Worm (Caenorhabditis elegans) whole organism, young adult: ENCODE data around the gene T07D4.2.

ENCODE experiments used
- C17E4.6 ChIP-seq: fragments of 200-800 bp; sonication (Bioruptor generic); IDR thresholded peaks from 2 replicates; pipeline ENCODE4 v1.3.6; 2022; ENCODE audit warnings: missing genetic modification reagents, missing genetic modification characterization, missing compliant biosample characterization
- D2030.7 ChIP-seq: fragments of 200-800 bp; sonication (Bioruptor generic); IDR thresholded peaks from 2 replicates; pipeline ENCODE4 v1.3.6; 2022; ENCODE audit warnings: missing genetic modification reagents, missing genetic modification characterization, missing compliant biosample characterization
- F10E7.11 ChIP-seq: sonication (generic microtip); optimal IDR thresholded peaks from 2 replicates; lab custom pipeline; 2017; ENCODE audit warnings: mild to moderate bottlenecking, missing genetic modification characterization, moderate library complexity, missing compliant biosample characterization
- F52B5.7 ChIP-seq: sonication (generic microtip); optimal IDR thresholded peaks from 2 replicates; lab custom pipeline; 2016; ENCODE audit warnings: mild to moderate bottlenecking, missing genetic modification characterization, missing compliant biosample characterization
- Y53G8AR.9 ChIP-seq: fragments of 200-800 bp; sonication (Bioruptor generic); conservative IDR thresholded peaks from 2 replicates; pipeline ENCODE4 v1.3.6; 2022; ENCODE audit warnings: missing genetic modification reagents, missing genetic modification characterization, missing compliant biosample characterization
- akir-1 ChIP-seq: fragments of 200-800 bp; sonication (Bioruptor generic); optimal IDR thresholded peaks from 2 replicates; lab custom pipeline; 2018; ENCODE audit warnings: mild to moderate bottlenecking, missing genetic modification characterization, moderate library complexity, missing compliant biosample characterization
- attf-3 ChIP-seq: fragments of 200-800 bp; sonication (Bioruptor generic); conservative IDR thresholded peaks from 2 replicates; pipeline ENCODE4 v1.3.6; 2022; ENCODE audit warnings: missing genetic modification reagents, missing genetic modification characterization, missing compliant biosample characterization
- die-1 ChIP-seq: sonication (generic microtip); optimal IDR thresholded peaks from 2 replicates; lab custom pipeline; 2016; ENCODE audit warnings: missing genotype, mild to moderate bottlenecking, missing genetic modification characterization, missing compliant biosample characterization
- mel-28 ChIP-seq: sonication (generic microtip); optimal IDR thresholded peaks from 2 replicates; lab custom pipeline; 2016; ENCODE audit warnings: borderline replicate concordance, mild to moderate bottlenecking, missing genetic modification characterization, missing compliant biosample characterization
- nhr-80 ChIP-seq: sonication (generic microtip); optimal IDR thresholded peaks from 2 replicates; lab custom pipeline; 2016; ENCODE audit warnings: missing genetic modification characterization, missing compliant biosample characterization
- rpc-1 ChIP-seq, 2 experiments: fragments of 150-350 bp in 1 of 2; sonication (generic microtip) in 1 of 2; optimal IDR thresholded peaks; 2 replicates each; lab custom pipeline; 2014 to 2018; ENCODE audit warnings: missing biosample characterization in 1 of 2, missing genetic modification characterization in 1 of 2, missing genetic modification reagents in 1 of 2, missing genotype in 1 of 2
- somi-1 ChIP-seq: fragments of 200-800 bp; sonication (Bioruptor generic); optimal IDR thresholded peaks from 2 replicates; lab custom pipeline; 2018; ENCODE audit warnings: mild to moderate bottlenecking, missing genetic modification characterization, missing compliant biosample characterization
- tbp1 ChIP-seq: fragments of 200-800 bp; sonication (Bioruptor generic); optimal IDR thresholded peaks from 2 replicates; lab custom pipeline; 2018; ENCODE audit warnings: mild to moderate bottlenecking, missing genetic modification characterization, missing compliant biosample characterization

DNA sequence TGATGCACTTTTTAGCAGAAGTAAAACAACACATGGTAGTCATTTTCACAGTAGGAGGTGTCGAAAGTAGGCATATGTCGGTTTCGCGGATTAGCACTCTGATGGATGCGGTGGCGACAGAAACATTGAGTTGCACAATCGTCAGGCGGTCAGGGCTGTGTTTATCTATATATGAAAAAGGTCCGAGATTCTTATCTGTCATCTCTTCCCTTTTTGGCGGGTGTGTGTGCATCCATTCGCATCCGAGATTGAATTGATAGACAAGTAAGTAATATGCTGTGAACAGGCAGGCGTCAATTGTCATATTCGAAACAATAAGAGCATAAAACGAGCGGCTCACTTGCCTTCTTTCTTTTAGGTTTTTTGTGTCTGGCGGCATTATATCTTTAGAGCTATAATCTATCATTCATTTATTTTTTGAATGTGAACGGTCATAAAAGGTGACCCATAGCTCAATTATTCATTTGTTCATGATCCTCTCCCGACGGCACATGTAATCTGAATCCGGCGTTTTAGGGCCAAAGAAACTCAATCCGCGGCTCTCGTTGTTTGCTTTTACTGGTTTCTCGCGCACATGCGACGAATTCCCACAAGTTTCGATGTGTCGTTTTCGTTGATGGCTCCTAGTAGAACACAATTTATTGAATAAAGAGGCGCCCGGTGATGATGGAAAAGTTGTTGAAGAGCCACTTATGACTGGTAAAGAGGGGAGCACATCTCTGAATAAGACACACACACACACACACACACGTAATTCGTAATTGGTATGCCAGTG is 25.0 kb upstream of the T07D4.2 start:
- no peak for TF ChIP-seq C17E4.6 (GFP tag; lab: Robert Waterston, UW)
- TF ChIP-seq somi-1 (GFP tag; lab: Kevin White, UChicago), result no peak
- TF ChIP-seq F52B5.7 (tag; lab: Kevin White, UChicago), result no peak
- no peak for TF ChIP-seq die-1 (tag; lab: Kevin White, UChicago)
- no peak for TF ChIP-seq tbp1 (GFP tag; lab: Kevin White, UChicago)
- TF ChIP-seq nhr-80 (tag; lab: Kevin White, UChicago), result no peak
- no peak for TF ChIP-seq attf-3 (GFP tag; lab: Robert Waterston, UW)
- TF ChIP-seq Y53G8AR.9 (GFP tag; lab: Robert Waterston, UW), result no peak
- TF ChIP-seq D2030.7, result no peak
- no peak for TF ChIP-seq F10E7.11 (tag; lab: Kevin White, UChicago)
- no peak for TF ChIP-seq akir-1 (GFP tag; lab: Kevin White, UChicago)
- no peak for TF ChIP-seq mel-28 (tag; lab: Kevin White, UChicago)
- no peak for TF ChIP-seq rpc-1 (optimal IDR thresholded peaks at IDR 0.05; lab: Kevin White, UChicago)
- TF ChIP-seq rpc-1 (tag; optimal IDR thresholded peaks at IDR 0.05; lab: Kevin White, UChicago), result no peak
